Fruit fly (Drosophila melanogaster) Kc167 (cell line): ENCODE data around the gene Gmd.

Source experiments
- Sin3A ChIP-seq: fragments of >200 bp; optimal IDR thresholded peaks from 2 replicates; lab custom pipeline; 2018; ENCODE audit warnings: missing external identifiers
- h ChIP-seq: fragments of >200 bp; optimal IDR thresholded peaks from 3 replicates; lab custom pipeline; 2018; ENCODE audit warnings: missing external identifiers
- insv ChIP-seq: fragments of >200 bp; optimal IDR thresholded peaks from 3 replicates; lab custom pipeline; 2018; ENCODE audit warnings: missing external identifiers
- psq ChIP-seq: fragments of >200 bp; optimal IDR thresholded peaks from 2 replicates; lab custom pipeline; 2017; ENCODE audit warnings: missing external identifiers
- ttk ChIP-seq: sonication (Bioruptor generic); optimal IDR thresholded peaks from 2 replicates; lab custom pipeline; 2017; ENCODE audit warnings: missing external identifiers

dm6 chr2L:5005464-5005764, 28.6 kb upstream of the Gmd start:
- TF ChIP-seq psq (lab: Kevin White, UChicago) (no peak), Sin3A (lab: Kevin White, UChicago) (no peak), h (lab: Kevin White, UChicago) (no peak), insv (lab: Kevin White, UChicago) (no peak), ttk (lab: Kevin White, UChicago) (no peak)
